Worm (Caenorhabditis elegans) whole organism, L1 larva: ENCODE measurements around the gene C54D10.10.

Experiments
- C16A3.4 ChIP-seq: fragments of 150-350 bp; optimal IDR thresholded peaks from 2 replicates; lab custom pipeline; 2014; ENCODE audit warnings: missing biosample characterization, missing genetic modification characterization
- blmp-1 ChIP-seq: fragments of 150-350 bp; optimal IDR thresholded peaks from 2 replicates; lab custom pipeline; 2014; ENCODE audit warnings: missing biosample characterization, missing genetic modification characterization
- ceh-90 ChIP-seq: sonication (generic microtip); optimal IDR thresholded peaks from 2 replicates; lab custom pipeline; 2016; ENCODE audit warnings: missing genetic modification characterization, missing compliant biosample characterization
- ces-1 ChIP-seq: fragments of 150-350 bp; optimal IDR thresholded peaks from 2 replicates; lab custom pipeline; 2014; ENCODE audit warnings: missing biosample characterization, missing genetic modification reagents, missing genetic modification characterization
- dsc-1 ChIP-seq: sonication (generic microtip); optimal IDR thresholded peaks from 2 replicates; lab custom pipeline; 2016; ENCODE audit warnings: mild to moderate bottlenecking, missing genetic modification characterization, missing compliant biosample characterization
- efl-1 ChIP-seq, 4 experiments: fragments of 150-350 bp; optimal IDR thresholded peaks in 3 of 4; peaks in 1 of 4; 1 replicate in 1 of 4; 2 replicates in 3 of 4; lab custom pipeline; 2014; ENCODE audit warnings: missing biosample characterization in 2 of 4, missing genetic modification characterization in 2 of 4, missing genetic modification reagents in 2 of 4
- efl-3 ChIP-seq: fragments of 200-800 bp; sonication (Bioruptor generic); optimal IDR thresholded peaks from 2 replicates; lab custom pipeline; 2018; ENCODE audit warnings: mild to moderate bottlenecking, missing genetic modification characterization, missing compliant biosample characterization
- egl-13 ChIP-seq: sonication (generic microtip); optimal IDR thresholded peaks from 2 replicates; lab custom pipeline; 2016; ENCODE audit warnings: missing genotype, missing genetic modification reagents, missing genetic modification characterization, missing compliant biosample characterization
- elt-2 ChIP-seq: sonication (generic microtip); optimal IDR thresholded peaks from 2 replicates; lab custom pipeline; 2016; ENCODE audit warnings: missing genetic modification characterization, mild to moderate bottlenecking, inconsistent platforms, missing compliant biosample characterization, missing genetic modification reagents
- elt-3 ChIP-seq, 6 experiments: fragments of 150-350 bp in 1 of 6; sonication (generic microtip); optimal IDR thresholded peaks; 2 replicates each; lab custom pipeline; 2017 to 2018; ENCODE audit warnings: missing biosample characterization in 6 of 6, missing genetic modification characterization in 6 of 6, inconsistent platforms in 1 of 6
- ets-5 ChIP-seq: fragments of 200-800 bp; sonication (Bioruptor generic); IDR thresholded peaks from 2 replicates; pipeline ENCODE4 v1.3.6; 2022; ENCODE audit warnings: missing genetic modification characterization, missing compliant biosample characterization
- fkh-10 ChIP-seq: sonication (generic microtip); optimal IDR thresholded peaks from 2 replicates; lab custom pipeline; 2017; ENCODE audit warnings: missing biosample characterization, missing genetic modification reagents, missing genetic modification characterization
- hlh-4 ChIP-seq: sonication (generic microtip); optimal IDR thresholded peaks from 2 replicates; lab custom pipeline; 2016; ENCODE audit warnings: mild to moderate bottlenecking, missing genetic modification characterization, missing compliant biosample characterization
- hpl-2 ChIP-seq: fragments of 150-350 bp; optimal IDR thresholded peaks from 2 replicates; lab custom pipeline; 2014; ENCODE audit warnings: missing biosample characterization, missing genetic modification reagents, missing genetic modification characterization
- lin-14 ChIP-seq: fragments of 200-800 bp; sonication (Bioruptor generic); optimal IDR thresholded peaks from 2 replicates; lab custom pipeline; 2018; ENCODE audit warnings: mild to moderate bottlenecking, missing genetic modification characterization, moderate library complexity, missing compliant biosample characterization
- lin-15B ChIP-seq: fragments of 150-350 bp; sonication (generic microtip); optimal IDR thresholded peaks from 3 replicates; lab custom pipeline; 2014; ENCODE audit warnings: missing biosample characterization, missing genetic modification characterization
- lin-35 ChIP-seq, 2 experiments: fragments of 150-350 bp; optimal IDR thresholded peaks; 2 replicates each; lab custom pipeline; 2014; ENCODE audit warnings: missing biosample characterization in 2 of 2, missing genetic modification characterization in 2 of 2, missing genetic modification reagents in 2 of 2
- lir-3 ChIP-seq: sonication (generic microtip); optimal IDR thresholded peaks from 2 replicates; lab custom pipeline; 2016; ENCODE audit warnings: mild to moderate bottlenecking, missing genetic modification characterization, moderate library complexity, missing compliant biosample characterization; ENCODE audit not compliant: poor library complexity
- mab-9 ChIP-seq: fragments of 200-800 bp; sonication (Bioruptor generic); IDR thresholded peaks from 2 replicates; pipeline ENCODE4 v1.3.6; 2022; ENCODE audit warnings: missing genetic modification reagents, missing genetic modification characterization, missing compliant biosample characterization
- mdl-1 ChIP-seq, 2 experiments: fragments of 150-350 bp; optimal IDR thresholded peaks; 2 replicates each; lab custom pipeline; 2014 to 2017; ENCODE audit warnings: missing biosample characterization in 2 of 2, missing genetic modification characterization in 2 of 2, inconsistent platforms in 1 of 2
- mep-1 ChIP-seq: fragments of 150-350 bp; optimal IDR thresholded peaks from 2 replicates; lab custom pipeline; 2014; ENCODE audit warnings: missing biosample characterization, missing genetic modification characterization
- nhr-11 ChIP-seq: fragments of 150-350 bp; optimal IDR thresholded peaks from 2 replicates; lab custom pipeline; 2014; ENCODE audit warnings: missing biosample characterization, missing genetic modification characterization
- nhr-19 ChIP-seq: fragments of 200-800 bp; sonication (Bioruptor generic); conservative IDR thresholded peaks from 2 replicates; pipeline ENCODE4 v1.3.6; 2022; ENCODE audit warnings: missing genetic modification characterization, missing compliant biosample characterization
- nhr-20 ChIP-seq: sonication (generic microtip); optimal IDR thresholded peaks from 2 replicates; lab custom pipeline; 2016; ENCODE audit warnings: mild to moderate bottlenecking, missing genetic modification characterization, missing compliant biosample characterization
- nhr-237 ChIP-seq: fragments of 150-350 bp; optimal IDR thresholded peaks from 2 replicates; lab custom pipeline; 2014; ENCODE audit warnings: missing biosample characterization, missing genetic modification characterization
- nhr-71 ChIP-seq: sonication (generic microtip); optimal IDR thresholded peaks from 2 replicates; lab custom pipeline; 2016; ENCODE audit warnings: mild to moderate bottlenecking, missing genetic modification characterization, moderate library complexity, missing compliant biosample characterization
- nhr-84 ChIP-seq: sonication (generic microtip); optimal IDR thresholded peaks from 2 replicates; lab custom pipeline; 2017; ENCODE audit warnings: missing biosample characterization, missing genetic modification characterization
- nhr-90 ChIP-seq: sonication (generic microtip); optimal IDR thresholded peaks from 2 replicates; lab custom pipeline; 2016; ENCODE audit warnings: mild to moderate bottlenecking, missing genetic modification characterization, missing compliant biosample characterization; ENCODE audit not compliant: poor library complexity
- pax-3 ChIP-seq: fragments of 200-800 bp; sonication (Bioruptor generic); optimal IDR thresholded peaks from 2 replicates; lab custom pipeline; 2018; ENCODE audit warnings: mild to moderate bottlenecking, missing genetic modification characterization, moderate library complexity, missing compliant biosample characterization
- pqm-1 ChIP-seq: sonication (generic microtip); optimal IDR thresholded peaks from 3 replicates; lab custom pipeline; 2017; ENCODE audit warnings: missing biosample characterization, missing genetic modification characterization
- rnt-1 ChIP-seq: sonication (generic microtip); optimal IDR thresholded peaks from 2 replicates; lab custom pipeline; 2016; ENCODE audit warnings: mild to moderate bottlenecking, missing genetic modification characterization, moderate library complexity, missing compliant biosample characterization
- skn-1 ChIP-seq: fragments of 150-350 bp; optimal IDR thresholded peaks from 2 replicates; lab custom pipeline; 2014; ENCODE audit warnings: missing biosample characterization, missing genetic modification characterization
- snpc-4 ChIP-seq: fragments of 150-350 bp; optimal IDR thresholded peaks from 2 replicates; lab custom pipeline; 2014; ENCODE audit warnings: missing biosample characterization, missing genetic modification characterization
- sup-37 ChIP-seq: fragments of 200-800 bp; sonication (Bioruptor generic); optimal IDR thresholded peaks from 2 replicates; lab custom pipeline; 2018; ENCODE audit warnings: mild to moderate bottlenecking, missing genetic modification characterization, missing compliant biosample characterization
- swsn-7 ChIP-seq: sonication (generic microtip); optimal IDR thresholded peaks from 2 replicates; lab custom pipeline; 2016; ENCODE audit warnings: missing genetic modification characterization, missing compliant biosample characterization
- tbx-2 ChIP-seq: sonication (generic microtip); optimal IDR thresholded peaks from 2 replicates; lab custom pipeline; 2016; ENCODE audit warnings: missing genetic modification characterization, missing compliant biosample characterization
- tlp-1 ChIP-seq: fragments of 150-350 bp; optimal IDR thresholded peaks from 2 replicates; lab custom pipeline; 2014; ENCODE audit warnings: missing biosample characterization, missing genetic modification characterization
- unc-86 ChIP-seq: sonication (generic microtip); optimal IDR thresholded peaks from 2 replicates; lab custom pipeline; 2016; ENCODE audit warnings: missing genetic modification characterization, missing compliant biosample characterization
- unc-98 ChIP-seq: fragments of 200-800 bp; sonication (Bioruptor generic); IDR thresholded peaks from 2 replicates; pipeline ENCODE4 v1.3.6; 2022; ENCODE audit warnings: missing genetic modification characterization, missing compliant biosample characterization
- xbp-1 ChIP-seq: sonication (generic microtip); optimal IDR thresholded peaks from 2 replicates; lab custom pipeline; 2016; ENCODE audit warnings: missing genetic modification characterization, missing compliant biosample characterization
- zag-1 ChIP-seq: fragments of 150-350 bp; optimal IDR thresholded peaks from 2 replicates; lab custom pipeline; 2014; ENCODE audit warnings: missing biosample characterization, missing genetic modification characterization
- zip-4 ChIP-seq: fragments of 200-800 bp; sonication (Bioruptor generic); optimal IDR thresholded peaks from 2 replicates; lab custom pipeline; 2018; ENCODE audit warnings: mild to moderate bottlenecking, missing genetic modification characterization, moderate library complexity, missing compliant biosample characterization
- ztf-11 ChIP-seq, 2 experiments: sonication (generic microtip); optimal IDR thresholded peaks; 2 replicates each; lab custom pipeline; 2016 to 2017; ENCODE audit warnings: missing genetic modification characterization in 2 of 2, missing biosample characterization in 1 of 2, missing compliant biosample characterization in 1 of 2

Gene C54D10.10

ce11 chrV:12470324-12470723, 20.5 kb upstream of the C54D10.10 start:
- TF ChIP-seq nhr-71 (tag; lab: Kevin White, UChicago), result no peak
- no peak for TF ChIP-seq hpl-2 (GFP tag; lab: Kevin White, UChicago)
- TF ChIP-seq, all 84 proteins: peak for 0

ce11 chrV:12468363-12468762, 18.6 kb upstream of the C54D10.10 start, which contains the start of gene F28C1.3:
Gene F28C1.3 (plus strand): TSS chrV:12468663.
- TF ChIP-seq efl-3 (GFP tag; lab: Kevin White, UChicago) (no peak), blmp-1 (no peak), dsc-1 (no peak), lin-14 (no peak), hlh-4 (tag; lab: Kevin White, UChicago) (no peak), lin-35 (GFP tag; optimal IDR thresholded peaks at IDR 0.05; lab: Kevin White, UChicago) (no peak), nhr-19 (no peak), sup-37 (GFP tag; lab: Kevin White, UChicago) (no peak), nhr-20 (no peak), ets-5 (GFP tag; lab: Robert Waterston, UW) (no peak), C16A3.4 (tag; lab: Kevin White, UChicago) (no peak)

ce11 chrV:12467755-12468154, 18.0 kb upstream of the C54D10.10 start:
- TF ChIP-seq nhr-20 (peak; percentile 8), lin-35 (GFP tag; optimal IDR thresholded peaks at IDR 0.05; lab: Kevin White, UChicago) (peak in 1 of 2 experiments; percentile 19), elt-2 (tag; lab: Kevin White, UChicago) (peak; percentile 67), egl-13 (no peak), lin-14 (peak; percentile 26), pax-3 (tag; lab: Kevin White, UChicago) (peak; percentile 5), pqm-1 (tag; lab: Kevin White, UChicago) (peak; percentile 29), ceh-90 (tag; lab: Kevin White, UChicago) (no peak)

ce11 chrV:12466653-12467052, 16.9 kb upstream of the C54D10.10 start:
- no peak for TF ChIP-seq nhr-71 (tag; lab: Kevin White, UChicago)
- peak; percentile 20 for TF ChIP-seq lin-14
- TF ChIP-seq elt-3 (tag; optimal IDR thresholded peaks at IDR 0.05; lab: Kevin White, UChicago), result no peak
- TF ChIP-seq, all 84 proteins: peak for 1

- TF ChIP-seq nhr-237 (tag; lab: Kevin White, UChicago) (peak; percentile 35), ces-1 (GFP tag; lab: Kevin White, UChicago) (no peak), lin-15B (tag; lab: Kevin White, UChicago) (no peak), tbx-2 (tag; lab: Kevin White, UChicago) (peak; percentile 90), mdl-1 (tag; optimal IDR thresholded peaks at IDR 0.05; lab: Kevin White, UChicago) (peak in 1 of 2 experiments; percentile 76), nhr-19 (peak; percentile 82), nhr-20 (peak; percentile 85), pax-3 (tag; lab: Kevin White, UChicago) (peak; percentile 84), elt-3 (tag; optimal IDR thresholded peaks at IDR 0.05; lab: Kevin White, UChicago) (peak in 1 of 6 experiments; percentile 27), efl-3 (GFP tag; lab: Kevin White, UChicago) (no peak), ztf-11 (tag; optimal IDR thresholded peaks at IDR 0.05; lab: Kevin White, UChicago) (no peak), mab-9 (GFP tag; lab: Robert Waterston, UW) (no peak), lir-3 (tag; lab: Kevin White, UChicago) (peak; percentile 65), rnt-1 (tag; lab: Kevin White, UChicago) (peak; percentile 62), blmp-1 (peak; percentile 80), skn-1 (tag; lab: Kevin White, UChicago) (peak; percentile 45), tlp-1 (tag; lab: Kevin White, UChicago) (no peak), nhr-71 (tag; lab: Kevin White, UChicago) (peak; percentile 94), swsn-7 (tag; lab: Kevin White, UChicago) (peak; percentile 92), nhr-90 (tag; lab: Kevin White, UChicago) (peak; percentile 55), snpc-4 (peak; percentile 71), xbp-1 (tag; lab: Kevin White, UChicago) (peak; percentile 76), nhr-11 (tag; lab: Kevin White, UChicago) (peak; percentile 49), nhr-84 (no peak), fkh-10 (peak; percentile 96), zag-1 (peak; percentile 51), unc-98 (GFP tag; lab: Robert Waterston, UW) (no peak), sup-37 (GFP tag; lab: Kevin White, UChicago) (peak; percentile 16), mep-1 (tag; lab: Kevin White, UChicago) (peak; percentile 77), efl-1 (optimal IDR thresholded peaks at IDR 0.05; lab: Kevin White, UChicago) (peak; percentile 78 to 82), efl-1 (GFP tag; optimal IDR thresholded peaks at IDR 0.05 in 1 of 2; lab: Kevin White, UChicago) (peak; percentile 49 to 92), unc-86 (tag; lab: Kevin White, UChicago) (peak; percentile 88), zip-4 (GFP tag; lab: Kevin White, UChicago) (no peak)
Observed at ce11 chrV:12465399-12465798, 15.6 kb upstream of the C54D10.10 start.
